Worm (Caenorhabditis elegans) whole organism, L3 larva: ENCODE measurements around the gene C10C6.7.
A peak's percentile ranks its signal among the peaks of the same experiment; 100 is the strongest.

Experiments
- ZK546.5 ChIP-seq: sonication (generic microtip); optimal IDR thresholded peaks from 2 replicates; lab custom pipeline; 2017; ENCODE audit warnings: missing biosample characterization, missing genetic modification characterization
- aly-2 ChIP-seq: fragments of 150-350 bp; optimal IDR thresholded peaks from 2 replicates; lab custom pipeline; 2014; ENCODE audit warnings: missing biosample characterization, missing genetic modification characterization
- ceh-82 ChIP-seq: fragments of 150-350 bp; optimal IDR thresholded peaks from 2 replicates; lab custom pipeline; 2014; ENCODE audit warnings: missing biosample characterization, missing genetic modification characterization
- ceh-9 ChIP-seq: sonication (generic microtip); optimal IDR thresholded peaks from 2 replicates; lab custom pipeline; 2018; ENCODE audit warnings: missing biosample characterization, missing genetic modification characterization
- egl-27 ChIP-seq: sonication (generic microtip); optimal IDR thresholded peaks from 4 replicates; lab custom pipeline; 2017; ENCODE audit warnings: missing biosample characterization, missing genetic modification reagents, missing genetic modification characterization
- egl-5 ChIP-seq: fragments of 150-350 bp; optimal IDR thresholded peaks from 2 replicates; lab custom pipeline; 2017; ENCODE audit warnings: missing biosample characterization, missing genetic modification reagents, missing genetic modification characterization, inconsistent platforms
- elt-1 ChIP-seq: fragments of 150-350 bp; optimal IDR thresholded peaks from 2 replicates; lab custom pipeline; 2014; ENCODE audit warnings: missing biosample characterization, missing genetic modification characterization
- elt-2 ChIP-seq: sonication (generic microtip); optimal IDR thresholded peaks from 2 replicates; lab custom pipeline; 2016; ENCODE audit warnings: missing genetic modification reagents, mild to moderate bottlenecking, missing genetic modification characterization, missing compliant biosample characterization
- eor-1 ChIP-seq, 2 experiments: fragments of 150-350 bp; optimal IDR thresholded peaks; 2 replicates each; lab custom pipeline; 2014 to 2018; ENCODE audit warnings: missing biosample characterization in 2 of 2, missing genetic modification characterization in 2 of 2
- fkh-10 ChIP-seq: sonication (generic microtip); optimal IDR thresholded peaks from 2 replicates; lab custom pipeline; 2017; ENCODE audit warnings: missing biosample characterization, missing genetic modification reagents, missing genetic modification characterization
- fkh-2 ChIP-seq: fragments of 150-350 bp; optimal IDR thresholded peaks from 2 replicates; lab custom pipeline; 2014; ENCODE audit warnings: missing biosample characterization, missing genetic modification reagents, missing genetic modification characterization
- fos-1 ChIP-seq: fragments of 150-350 bp; optimal IDR thresholded peaks from 2 replicates; lab custom pipeline; 2014; ENCODE audit warnings: missing biosample characterization, missing genetic modification characterization
- hmg-11 ChIP-seq: sonication (generic microtip); optimal IDR thresholded peaks from 2 replicates; lab custom pipeline; 2016; ENCODE audit warnings: missing genetic modification characterization, missing compliant biosample characterization
- lin-39 ChIP-seq: fragments of 150-350 bp; optimal IDR thresholded peaks from 2 replicates; lab custom pipeline; 2018; ENCODE audit warnings: missing biosample characterization, missing genetic modification reagents, missing genetic modification characterization
- lsy-12 ChIP-seq: sonication (generic microtip); optimal IDR thresholded peaks from 2 replicates; lab custom pipeline; 2016; ENCODE audit warnings: mild to moderate bottlenecking, missing genetic modification characterization, missing compliant biosample characterization
- mml-1 ChIP-seq: fragments of 150-350 bp; sonication (generic microtip); optimal IDR thresholded peaks from 3 replicates; lab custom pipeline; 2014; ENCODE audit warnings: missing biosample characterization, missing genetic modification characterization
- nfya-1 ChIP-seq: sonication (generic microtip); optimal IDR thresholded peaks from 2 replicates; lab custom pipeline; 2017; ENCODE audit warnings: missing genetic modification characterization, mild to moderate bottlenecking, missing compliant biosample characterization, antibody characterized with exemption, moderate library complexity; ENCODE audit not compliant: insufficient read depth
- nhr-11 ChIP-seq: fragments of 150-350 bp; optimal IDR thresholded peaks from 2 replicates; lab custom pipeline; 2014; ENCODE audit warnings: missing biosample characterization, missing genetic modification characterization
- nhr-12 ChIP-seq: fragments of 150-350 bp; optimal IDR thresholded peaks from 2 replicates; lab custom pipeline; 2014; ENCODE audit warnings: missing biosample characterization, missing genetic modification characterization
- nhr-23 ChIP-seq: fragments of 150-350 bp; optimal IDR thresholded peaks from 2 replicates; lab custom pipeline; 2014; ENCODE audit warnings: missing biosample characterization, missing genetic modification reagents, missing genetic modification characterization
- nhr-237 ChIP-seq: fragments of 150-350 bp; optimal IDR thresholded peaks from 2 replicates; lab custom pipeline; 2014; ENCODE audit warnings: missing biosample characterization, missing genetic modification characterization
- nhr-25 ChIP-seq: sonication (generic microtip); optimal IDR thresholded peaks from 2 replicates; lab custom pipeline; 2017; ENCODE audit warnings: missing biosample characterization, missing genetic modification characterization
- nhr-67 ChIP-seq: fragments of 150-350 bp; optimal IDR thresholded peaks from 2 replicates; lab custom pipeline; 2014; ENCODE audit warnings: missing biosample characterization, missing genetic modification characterization
- nhr-76 ChIP-seq: fragments of 150-350 bp; sonication (generic microtip); optimal IDR thresholded peaks from 5 replicates; lab custom pipeline; 2014; ENCODE audit warnings: missing biosample characterization, missing genetic modification characterization
- nhr-77 ChIP-seq: fragments of 150-350 bp; optimal IDR thresholded peaks from 2 replicates; lab custom pipeline; 2014; ENCODE audit warnings: missing biosample characterization, missing genetic modification characterization
- pha-4 ChIP-seq: fragments of 150-350 bp; optimal IDR thresholded peaks from 2 replicates; lab custom pipeline; 2014; ENCODE audit warnings: missing biosample characterization, missing genetic modification reagents, missing genetic modification characterization
- pqm-1 ChIP-seq: fragments of 150-350 bp; optimal IDR thresholded peaks from 2 replicates; lab custom pipeline; 2017; ENCODE audit warnings: missing biosample characterization, missing genetic modification characterization, inconsistent platforms
- tbx-2 ChIP-seq: sonication (generic microtip); optimal IDR thresholded peaks from 2 replicates; lab custom pipeline; 2016; ENCODE audit warnings: mild to moderate bottlenecking, missing genetic modification characterization, missing compliant biosample characterization
- unc-39 ChIP-seq: sonication (generic microtip); optimal IDR thresholded peaks from 4 replicates; lab custom pipeline; 2017; ENCODE audit warnings: missing biosample characterization, missing genetic modification characterization
- unc-62 ChIP-seq: fragments of 150-350 bp; sonication (generic microtip); optimal IDR thresholded peaks from 4 replicates; lab custom pipeline; 2014; ENCODE audit warnings: missing biosample characterization, missing genetic modification reagents, missing genetic modification characterization
- zag-1 ChIP-seq: fragments of 150-350 bp; optimal IDR thresholded peaks from 2 replicates; lab custom pipeline; 2014; ENCODE audit warnings: missing biosample characterization, missing genetic modification characterization
- ztf-11 ChIP-seq: fragments of 150-350 bp; optimal IDR thresholded peaks from 2 replicates; lab custom pipeline; 2014; ENCODE audit warnings: missing biosample characterization, missing genetic modification characterization
- ztf-4 ChIP-seq: fragments of 150-350 bp; optimal IDR thresholded peaks from 2 replicates; lab custom pipeline; 2014; ENCODE audit warnings: missing biosample characterization, missing genetic modification characterization

Gene C10C6.7

ce11 chrIV:11472023-11472422 is 4.7 kb upstream of the C10C6.7 start:
- TF ChIP-seq hmg-11 (tag; lab: Kevin White, UChicago) (no peak), eor-1 (tag; optimal IDR thresholded peaks at IDR 0.05; lab: Kevin White, UChicago) (no peak), tbx-2 (tag; lab: Kevin White, UChicago) (no peak), aly-2 (no peak), egl-27 (no peak), unc-39 (tag; lab: Kevin White, UChicago) (no peak), pqm-1 (tag; lab: Kevin White, UChicago) (no peak), zag-1 (no peak), nhr-25 (no peak), ceh-82 (tag; lab: Kevin White, UChicago) (no peak), nhr-67 (tag; lab: Kevin White, UChicago) (no peak)

- TF ChIP-seq pha-4 (tag; lab: Kevin White, UChicago) (peak; percentile 19), unc-62 (GFP tag; lab: Kevin White, UChicago) (no peak), nhr-76 (tag; lab: Kevin White, UChicago) (no peak), pqm-1 (tag; lab: Kevin White, UChicago) (peak; percentile 62), egl-5 (tag; lab: Kevin White, UChicago) (no peak), fos-1 (no peak), ztf-11 (tag; lab: Kevin White, UChicago) (no peak), lin-39 (tag; lab: Kevin White, UChicago) (no peak), elt-2 (tag; lab: Kevin White, UChicago) (peak; percentile 82), nhr-237 (no peak), nhr-77 (tag; lab: Kevin White, UChicago) (no peak)
Observed at ce11 chrIV:11469698-11470591, 2.6 kb upstream of the C10C6.7 start, which contains the start of the genes C10C6.13 and wht-2. Gene C10C6.13 (minus strand): TSS chrIV:11469748. Gene wht-2 (plus strand): TSS chrIV:11470436.

ce11 chrIV:11465125-11465524 is 2.2 kb downstream of the C10C6.7 start, which contains the start of gene C10C6.3:
Gene C10C6.3 (minus strand): TSS chrIV:11465225.
- TF ChIP-seq pqm-1 (tag; lab: Kevin White, UChicago), result no peak
- no peak for TF ChIP-seq nfya-1 (tag; lab: Kevin White, UChicago)
- TF ChIP-seq ZK546.5, result no peak
- no peak for TF ChIP-seq unc-62 (GFP tag; lab: Kevin White, UChicago)
- no peak for TF ChIP-seq fos-1
- no peak for TF ChIP-seq nhr-23 (tag; lab: Kevin White, UChicago)
- TF ChIP-seq fkh-2, result no peak
- no peak for TF ChIP-seq lsy-12 (tag; lab: Kevin White, UChicago)
- no peak for TF ChIP-seq nhr-77 (tag; lab: Kevin White, UChicago)
- no peak for TF ChIP-seq nhr-11
- no peak for TF ChIP-seq pha-4 (tag; lab: Kevin White, UChicago)
- TF ChIP-seq mml-1 (tag; lab: Kevin White, UChicago), result no peak
- TF ChIP-seq nhr-12 (tag; lab: Kevin White, UChicago), result no peak
- TF ChIP-seq hmg-11 (tag; lab: Kevin White, UChicago), result no peak
- no peak for TF ChIP-seq elt-1
- TF ChIP-seq, all 47 proteins: peak for 0

DNA sequence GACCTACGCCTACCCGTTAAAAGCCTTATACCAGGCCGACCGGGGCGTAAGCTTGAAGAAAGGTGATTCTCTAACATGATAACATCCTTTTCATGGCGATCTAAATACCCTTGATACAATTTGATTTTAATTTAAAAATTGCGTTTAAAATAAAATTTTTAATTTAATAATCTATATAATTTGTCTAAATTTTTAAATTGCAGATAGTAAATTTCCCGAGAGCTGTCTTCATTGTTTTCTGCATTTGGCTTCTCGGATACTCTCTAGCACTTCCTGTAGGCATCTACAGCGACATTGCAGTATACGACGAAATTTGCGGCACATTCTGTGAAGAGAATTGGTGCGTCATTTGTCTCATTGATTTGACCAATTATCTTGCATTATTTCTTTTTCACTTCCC is 6.0 kb downstream of the C10C6.7 start:
- TF ChIP-seq lin-39 (tag; lab: Kevin White, UChicago) (peak; percentile 19), ztf-4 (no peak)

DNA sequence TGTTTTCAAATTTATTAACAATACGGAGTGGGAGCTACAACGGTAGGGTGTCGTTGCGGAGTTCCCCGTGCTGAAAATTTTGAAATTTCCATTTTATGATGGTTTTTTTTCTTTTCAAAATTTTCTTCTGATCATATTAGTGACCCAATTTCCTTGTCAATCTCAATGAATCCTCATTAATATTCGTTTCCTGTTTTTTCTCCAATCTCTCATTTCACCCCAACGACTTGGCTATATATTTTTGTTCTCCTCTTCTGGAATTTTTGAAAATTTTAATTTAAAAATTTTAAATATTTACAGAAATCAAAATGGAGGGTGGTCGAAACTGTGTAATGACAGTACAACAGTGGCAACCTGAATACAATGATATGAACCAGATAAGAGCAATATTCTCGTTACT is 7.6 kb downstream of the C10C6.7 start, which contains the start of gene npr-3:
TSS of gene npr-3 (plus strand) at position 301 of the 400 bp plus-strand sequence.
- TF ChIP-seq mml-1 (tag; lab: Kevin White, UChicago) (no peak), nhr-76 (tag; lab: Kevin White, UChicago) (no peak), pha-4 (tag; lab: Kevin White, UChicago) (no peak), fkh-10 (GFP tag; lab: Kevin White, UChicago) (no peak), nhr-25 (no peak), lin-39 (tag; lab: Kevin White, UChicago) (no peak), nhr-67 (tag; lab: Kevin White, UChicago) (no peak), ceh-9 (tag; lab: Kevin White, UChicago) (no peak)
